Worm (Caenorhabditis elegans) whole organism, early embryonic: ENCODE data around the gene str-177.

ENCODE experiments used
- sea-1 ChIP-seq: fragments of 200-800 bp; sonication (Bioruptor generic); conservative IDR thresholded peaks from 2 replicates; pipeline ENCODE4 v1.3.6; 2022; ENCODE audit warnings: missing genetic modification characterization, missing compliant biosample characterization
- tbx-37 ChIP-seq: fragments of 200-800 bp; sonication (Bioruptor generic); conservative IDR thresholded peaks from 2 replicates; pipeline ENCODE4 v1.3.6; 2022; ENCODE audit warnings: missing genetic modification reagents, missing genetic modification characterization, missing compliant biosample characterization

DNA sequence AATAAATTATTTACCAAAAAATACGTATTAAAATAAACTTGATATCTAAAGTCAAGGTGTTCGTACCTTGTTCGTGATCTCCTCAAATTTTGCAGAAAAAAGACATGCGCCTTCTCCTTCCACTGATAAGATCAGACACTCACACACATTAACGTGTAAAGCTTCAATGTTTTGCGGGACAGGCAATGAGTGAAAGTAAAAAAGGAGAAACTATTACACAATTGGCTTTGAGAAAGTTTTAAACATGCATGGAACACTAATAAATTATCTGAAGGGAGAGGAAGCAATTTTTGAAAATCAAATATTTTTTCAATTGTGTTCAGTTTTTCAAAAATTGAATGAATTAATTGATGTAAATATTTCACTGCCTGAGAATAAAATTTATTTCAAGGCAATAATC, 26.2 kb upstream of the str-177 start:
- TF ChIP-seq sea-1 (GFP tag; lab: Robert Waterston, UW) (no peak), tbx-37 (no peak)
